Fruit fly (Drosophila melanogaster): ENCODE results near the gene ppk14.

The ppk14 gene

DNA sequence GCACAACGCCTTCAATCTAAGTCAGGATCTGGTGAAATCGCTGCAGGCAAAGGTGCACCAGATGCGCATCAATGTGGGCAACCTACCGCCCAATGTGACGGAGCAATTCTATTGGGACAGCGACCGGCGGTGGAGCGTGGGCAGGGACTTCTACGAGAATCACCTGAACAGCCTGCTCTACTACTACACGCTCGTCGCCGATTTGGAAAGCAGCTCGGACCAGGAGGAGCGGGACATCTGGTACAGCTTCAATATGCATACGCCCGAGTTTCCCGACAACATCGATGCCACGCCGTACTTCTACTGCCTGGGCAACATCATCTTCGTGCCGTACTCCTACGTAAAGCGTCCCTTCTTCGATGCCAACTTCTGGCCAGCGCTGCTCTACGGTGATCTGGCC lies 14.5 kb downstream of the ppk14 start:
- TF ChIP-seq ttk (optimal IDR thresholded peaks at IDR 0.05) (peak; percentile 96), h (optimal IDR thresholded peaks at IDR 0.05) (no peak), psq (optimal IDR thresholded peaks at IDR 0.05) (no peak)

- no peak for TF ChIP-seq Sin3A (optimal IDR thresholded peaks at IDR 0.05)
- TF ChIP-seq insv (optimal IDR thresholded peaks at IDR 0.05), result no peak
- no peak for TF ChIP-seq ttk (optimal IDR thresholded peaks at IDR 0.05)
- TF ChIP-seq h (optimal IDR thresholded peaks at IDR 0.05), result no peak
- no peak for TF ChIP-seq psq (optimal IDR thresholded peaks at IDR 0.05)
- no peak for TF ChIP-seq Myc (optimal IDR thresholded peaks at IDR 0.05)
These were observed 16.4 kb downstream of the ppk14 start for dm6 chr2L:6371025-6371641.

DNA sequence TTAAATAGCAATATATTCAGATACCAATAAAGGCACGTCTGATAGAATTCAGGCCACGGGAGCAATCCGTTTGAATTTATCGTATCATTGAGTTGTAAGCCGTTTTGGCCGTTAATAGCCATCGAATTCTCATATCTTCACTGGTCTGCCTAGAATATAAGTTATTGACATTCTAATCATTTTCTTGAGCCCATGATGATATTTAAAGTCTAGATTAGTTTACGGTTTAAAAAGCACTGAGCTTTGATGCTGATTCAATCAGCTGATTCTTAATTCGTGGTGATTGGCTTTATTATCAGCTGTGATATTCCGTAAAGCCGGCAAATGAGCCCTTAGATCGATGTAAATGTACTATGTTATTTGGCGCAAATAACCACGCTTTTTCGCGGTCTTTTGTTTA lies 17.3 kb downstream of the ppk14 start, which contains the start of gene slam:
Gene slam, plus strand, starts transcription at position 301 of the 400 bp plus-strand sequence.
- TF ChIP-seq Myc (optimal IDR thresholded peaks at IDR 0.05), result no peak
- TF ChIP-seq insv (optimal IDR thresholded peaks at IDR 0.05), result no peak
- TF ChIP-seq Sin3A (optimal IDR thresholded peaks at IDR 0.05), result no peak

- TF ChIP-seq h (optimal IDR thresholded peaks at IDR 0.05) (no peak), Myc (optimal IDR thresholded peaks at IDR 0.05) (no peak), ttk (optimal IDR thresholded peaks at IDR 0.05) (no peak), insv (optimal IDR thresholded peaks at IDR 0.05) (no peak), Sin3A (optimal IDR thresholded peaks at IDR 0.05) (no peak), psq (optimal IDR thresholded peaks at IDR 0.05) (no peak)
These were observed 18.4 kb downstream of the ppk14 start for dm6 chr2L:6373141-6373540.

DNA sequence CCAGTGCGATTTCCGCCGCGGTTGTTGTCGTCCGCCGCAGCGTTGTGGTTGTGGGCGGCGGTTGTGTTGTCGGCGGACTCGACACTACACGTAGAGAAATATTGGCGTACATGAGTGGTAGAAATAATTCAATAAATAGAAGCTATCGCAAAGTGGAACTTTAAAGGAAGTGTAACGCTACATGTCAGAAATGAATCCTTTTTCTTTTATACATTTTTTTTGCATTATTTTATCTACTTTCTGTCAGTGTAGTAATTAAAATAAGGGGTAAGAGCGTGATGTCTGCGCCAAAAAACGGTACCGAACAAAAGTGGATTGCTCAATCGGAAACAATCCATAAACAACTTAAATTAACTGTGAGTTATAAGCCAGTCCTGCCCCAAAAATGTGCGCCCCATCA lies 24.4 kb downstream of the ppk14 start:
- TF ChIP-seq ttk (optimal IDR thresholded peaks at IDR 0.05) (no peak), Sin3A (optimal IDR thresholded peaks at IDR 0.05) (no peak), h (optimal IDR thresholded peaks at IDR 0.05) (no peak), insv (optimal IDR thresholded peaks at IDR 0.05) (no peak), Myc (optimal IDR thresholded peaks at IDR 0.05) (no peak), psq (optimal IDR thresholded peaks at IDR 0.05) (no peak)

dm6 chr2L:6380966-6381365 lies 26.2 kb downstream of the ppk14 start, which contains the start of gene Nepl5:
Nepl5 (plus strand) TSS chr2L:6381266.
- TF ChIP-seq psq (optimal IDR thresholded peaks at IDR 0.05) (no peak), Sin3A (optimal IDR thresholded peaks at IDR 0.05) (no peak), ttk (optimal IDR thresholded peaks at IDR 0.05) (no peak), h (optimal IDR thresholded peaks at IDR 0.05) (no peak), Myc (optimal IDR thresholded peaks at IDR 0.05) (no peak), insv (optimal IDR thresholded peaks at IDR 0.05) (no peak)

dm6 chr2L:6385409-6385808 lies 30.7 kb downstream of the ppk14 start, which contains the start of gene Nepl6:
Nepl6 (minus strand) TSS chr2L:6385512.
- TF ChIP-seq psq (optimal IDR thresholded peaks at IDR 0.05) (no peak), Myc (optimal IDR thresholded peaks at IDR 0.05) (no peak), h (optimal IDR thresholded peaks at IDR 0.05) (no peak), ttk (optimal IDR thresholded peaks at IDR 0.05) (no peak)

dm6 chr2L:6387068-6387467 lies 32.3 kb downstream of the ppk14 start:
- TF ChIP-seq h (optimal IDR thresholded peaks at IDR 0.05) (no peak), Sin3A (optimal IDR thresholded peaks at IDR 0.05) (no peak)

DNA sequence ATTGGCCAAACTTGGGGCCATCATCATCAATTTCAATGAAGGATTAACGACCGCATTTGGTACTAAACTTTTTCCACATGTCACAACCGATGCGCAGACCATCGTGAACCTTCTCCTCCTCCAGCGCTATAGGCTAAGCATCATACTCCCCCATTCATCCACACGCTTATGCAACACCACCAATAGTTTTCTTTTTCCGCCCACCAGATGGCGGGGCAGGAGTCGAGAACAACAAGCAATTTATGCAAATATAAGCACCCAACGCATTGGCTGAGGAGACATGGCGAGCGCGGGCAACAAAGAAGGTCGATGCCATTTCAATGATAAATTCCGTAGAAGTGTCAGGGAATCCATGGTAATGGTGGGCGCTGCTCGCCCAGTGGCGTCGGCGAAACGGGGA lies 36.7 kb downstream of the ppk14 start:
- TF ChIP-seq insv (optimal IDR thresholded peaks at IDR 0.05) (no peak), h (optimal IDR thresholded peaks at IDR 0.05) (no peak), Myc (optimal IDR thresholded peaks at IDR 0.05) (no peak), Sin3A (optimal IDR thresholded peaks at IDR 0.05) (no peak), psq (optimal IDR thresholded peaks at IDR 0.05) (no peak), ttk (optimal IDR thresholded peaks at IDR 0.05) (no peak)

DNA sequence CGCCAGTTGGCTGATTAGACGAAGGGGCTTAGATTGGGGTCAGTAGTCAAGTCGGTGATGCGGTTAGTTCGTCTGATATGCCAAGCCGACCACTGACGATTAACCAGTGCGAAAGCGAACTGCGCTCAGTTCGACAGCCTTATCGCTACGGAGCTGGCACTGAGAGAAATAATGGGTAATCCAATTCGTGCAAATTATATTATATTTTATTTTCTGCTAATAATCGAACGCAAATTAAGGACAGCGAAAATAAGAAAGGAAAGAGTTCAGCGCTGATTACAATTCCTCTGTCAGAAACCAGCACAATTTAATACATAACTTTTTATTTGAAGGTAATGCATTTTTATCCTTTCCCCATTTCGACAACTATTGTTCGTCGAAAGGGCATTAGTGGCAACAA lies 42.4 kb downstream of the ppk14 start, which contains the start of gene CG42369:
Gene CG42369, minus strand, starts transcription at position 101 of the 400 bp plus-strand sequence.
- TF ChIP-seq psq (optimal IDR thresholded peaks at IDR 0.05), result no peak
- TF ChIP-seq h (optimal IDR thresholded peaks at IDR 0.05), result no peak
- TF ChIP-seq Myc (optimal IDR thresholded peaks at IDR 0.05), result no peak
- TF ChIP-seq insv (optimal IDR thresholded peaks at IDR 0.05), result no peak
- TF ChIP-seq Sin3A (optimal IDR thresholded peaks at IDR 0.05), result no peak
- TF ChIP-seq ttk (optimal IDR thresholded peaks at IDR 0.05), result no peak

Data from Kc167 (cell line).